Fruit fly (Drosophila melanogaster) whole organism, embryonic: ENCODE results near the gene CG32176.

Experiments used
- ATbp ChIP-seq: fragments of 200-800 bp; sonication (Bioruptor generic); optimal IDR thresholded peaks from 2 replicates; lab custom pipeline; 2017; ENCODE audit warnings: missing biosample characterization, mild to moderate bottlenecking, missing genetic modification characterization, missing genetic modification reagents
- CG17829 ChIP-seq: fragments of 200-800 bp; optimal IDR thresholded peaks from 2 replicates; lab custom pipeline; 2019; ENCODE audit warnings: missing biosample characterization, mild to moderate bottlenecking, missing genetic modification characterization, moderate library complexity
- al ChIP-seq: fragments of 200-800 bp; sonication (Bioruptor generic); IDR thresholded peaks from 2 replicates; pipeline ENCODE4 v1.3.6; 2022; ENCODE audit warnings: missing biosample characterization, missing genetic modification characterization
- jigr1 ChIP-seq: fragments of 200-800 bp; sonication (Bioruptor generic); IDR thresholded peaks from 3 replicates; pipeline ENCODE4 v1.3.6; 2022; ENCODE audit warnings: missing biosample characterization, missing genetic modification characterization

DNA sequence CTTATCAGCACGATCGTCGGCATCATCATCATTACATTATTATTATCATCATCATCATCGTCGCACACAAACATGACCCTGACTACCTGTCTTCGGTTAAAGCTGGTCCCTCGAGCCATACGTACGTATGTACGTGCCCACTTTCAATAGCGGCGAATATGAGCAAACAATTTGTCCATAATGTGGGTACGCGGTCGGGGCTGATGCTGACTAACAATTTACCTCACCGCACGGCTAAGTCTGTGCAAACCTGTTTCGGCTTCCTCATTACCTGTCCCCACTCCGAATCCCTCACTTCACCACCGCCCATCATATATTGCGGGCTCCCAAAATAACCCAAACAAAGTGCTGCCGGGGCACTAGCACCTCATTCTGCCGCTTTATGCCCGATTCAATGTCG lies 3.3 kb upstream of the CG32176 start:
- TF ChIP-seq al (GFP tag; lab: Robert Waterston, UW), result no peak
- TF ChIP-seq CG17829 (tag; lab: Kevin White, UChicago), result no peak
- no peak for TF ChIP-seq ATbp
- TF ChIP-seq jigr1 (GFP tag; lab: Robert Waterston, UW), result no peak
